Worm (Caenorhabditis elegans) whole organism, L3 larva: ENCODE data around the gene Y16B4A.2.

ENCODE experiments used
- nhr-28 ChIP-seq: fragments of 150-350 bp; optimal IDR thresholded peaks from 2 replicates; lab custom pipeline; 2014; ENCODE audit warnings: missing biosample characterization, missing genetic modification characterization
- nhr-77 ChIP-seq: fragments of 150-350 bp; optimal IDR thresholded peaks from 2 replicates; lab custom pipeline; 2014; ENCODE audit warnings: missing biosample characterization, missing genetic modification characterization
- unc-62 ChIP-seq: fragments of 150-350 bp; sonication (generic microtip); optimal IDR thresholded peaks from 4 replicates; lab custom pipeline; 2014; ENCODE audit warnings: missing biosample characterization, missing genetic modification reagents, missing genetic modification characterization

- TF ChIP-seq nhr-77 (tag; lab: Kevin White, UChicago) (no peak), nhr-28 (tag; lab: Kevin White, UChicago) (no peak), unc-62 (GFP tag; lab: Kevin White, UChicago) (no peak)
Observed at ce11 chrX:14794170-14794569, 22.5 kb upstream of the Y16B4A.2 start.
